Worm (Caenorhabditis elegans) whole organism, L1 larva: Measurements from ENCODE around the gene Y50D4B.4.

Source experiments
- C04F5.9 ChIP-seq: sonication (generic microtip); optimal IDR thresholded peaks from 2 replicates; lab custom pipeline; 2016; ENCODE audit warnings: missing genetic modification characterization, missing compliant biosample characterization
- C34B4.2 ChIP-seq: sonication (generic microtip); optimal IDR thresholded peaks from 2 replicates; lab custom pipeline; 2017; ENCODE audit warnings: mild to moderate bottlenecking, missing genetic modification characterization, missing compliant biosample characterization
- F16B12.6 ChIP-seq: fragments of 150-350 bp; optimal IDR thresholded peaks from 2 replicates; lab custom pipeline; 2014; ENCODE audit warnings: missing biosample characterization, missing genetic modification characterization
- aly-2 ChIP-seq: fragments of 150-350 bp; optimal IDR thresholded peaks from 2 replicates; lab custom pipeline; 2014; ENCODE audit warnings: missing biosample characterization, missing genetic modification characterization
- blmp-1 ChIP-seq: fragments of 150-350 bp; optimal IDR thresholded peaks from 2 replicates; lab custom pipeline; 2014; ENCODE audit warnings: missing biosample characterization, missing genetic modification characterization
- ceh-63 ChIP-seq: fragments of 200-800 bp; sonication (Bioruptor generic); optimal IDR thresholded peaks from 2 replicates; lab custom pipeline; 2018; ENCODE audit warnings: mild to moderate bottlenecking, missing genetic modification characterization, missing compliant biosample characterization
- ceh-8 ChIP-seq: fragments of 200-800 bp; sonication (Bioruptor generic); optimal IDR thresholded peaks from 2 replicates; lab custom pipeline; 2018; ENCODE audit warnings: mild to moderate bottlenecking, missing genetic modification characterization, moderate library complexity, missing compliant biosample characterization
- ceh-88 ChIP-seq: fragments of 200-800 bp; sonication (Bioruptor generic); IDR thresholded peaks from 2 replicates; pipeline ENCODE4 v1.3.6; 2022; ENCODE audit warnings: missing genetic modification characterization, missing compliant biosample characterization
- dsc-1 ChIP-seq: sonication (generic microtip); optimal IDR thresholded peaks from 2 replicates; lab custom pipeline; 2016; ENCODE audit warnings: mild to moderate bottlenecking, missing genetic modification characterization, missing compliant biosample characterization
- efl-1 ChIP-seq, 4 experiments: fragments of 150-350 bp; optimal IDR thresholded peaks in 3 of 4; peaks in 1 of 4; 1 replicate in 1 of 4; 2 replicates in 3 of 4; lab custom pipeline; 2014; ENCODE audit warnings: missing biosample characterization in 2 of 4, missing genetic modification characterization in 2 of 4, missing genetic modification reagents in 2 of 4
- egl-13 ChIP-seq: sonication (generic microtip); optimal IDR thresholded peaks from 2 replicates; lab custom pipeline; 2016; ENCODE audit warnings: missing genotype, missing genetic modification reagents, missing genetic modification characterization, missing compliant biosample characterization
- fkh-10 ChIP-seq: sonication (generic microtip); optimal IDR thresholded peaks from 2 replicates; lab custom pipeline; 2017; ENCODE audit warnings: missing biosample characterization, missing genetic modification reagents, missing genetic modification characterization
- fkh-4 ChIP-seq: sonication (generic microtip); optimal IDR thresholded peaks from 2 replicates; lab custom pipeline; 2016; ENCODE audit warnings: missing compliant biosample characterization, missing genetic modification characterization, borderline replicate concordance
- fkh-8 ChIP-seq: sonication (generic microtip); optimal IDR thresholded peaks from 2 replicates; lab custom pipeline; 2016; ENCODE audit warnings: mild to moderate bottlenecking, missing genetic modification characterization, missing compliant biosample characterization
- hpl-2 ChIP-seq: fragments of 150-350 bp; optimal IDR thresholded peaks from 2 replicates; lab custom pipeline; 2014; ENCODE audit warnings: missing biosample characterization, missing genetic modification reagents, missing genetic modification characterization
- irx-1 ChIP-seq: sonication (generic microtip); optimal IDR thresholded peaks from 2 replicates; lab custom pipeline; 2016; ENCODE audit warnings: missing genetic modification characterization, missing compliant biosample characterization
- jun-1 ChIP-seq: fragments of 150-350 bp; optimal IDR thresholded peaks from 2 replicates; lab custom pipeline; 2014; ENCODE audit warnings: missing biosample characterization, missing genetic modification reagents, missing genetic modification characterization
- lin-13 ChIP-seq: fragments of 150-350 bp; optimal IDR thresholded peaks from 2 replicates; lab custom pipeline; 2014; ENCODE audit warnings: missing biosample characterization, missing genetic modification reagents, missing genetic modification characterization
- lin-15B ChIP-seq: fragments of 150-350 bp; sonication (generic microtip); optimal IDR thresholded peaks from 3 replicates; lab custom pipeline; 2014; ENCODE audit warnings: missing biosample characterization, missing genetic modification characterization
- lin-39 ChIP-seq: fragments of 150-350 bp; optimal IDR thresholded peaks from 2 replicates; lab custom pipeline; 2014; ENCODE audit warnings: missing biosample characterization, missing genetic modification reagents, missing genetic modification characterization
- mdl-1 ChIP-seq, 2 experiments: fragments of 150-350 bp; optimal IDR thresholded peaks; 2 replicates each; lab custom pipeline; 2014 to 2017; ENCODE audit warnings: missing biosample characterization in 2 of 2, missing genetic modification characterization in 2 of 2, inconsistent platforms in 1 of 2
- mep-1 ChIP-seq: fragments of 150-350 bp; optimal IDR thresholded peaks from 2 replicates; lab custom pipeline; 2014; ENCODE audit warnings: missing biosample characterization, missing genetic modification characterization
- nhr-11 ChIP-seq: fragments of 150-350 bp; optimal IDR thresholded peaks from 2 replicates; lab custom pipeline; 2014; ENCODE audit warnings: missing biosample characterization, missing genetic modification characterization
- nhr-20 ChIP-seq: sonication (generic microtip); optimal IDR thresholded peaks from 2 replicates; lab custom pipeline; 2016; ENCODE audit warnings: mild to moderate bottlenecking, missing genetic modification characterization, missing compliant biosample characterization
- nhr-237 ChIP-seq: fragments of 150-350 bp; optimal IDR thresholded peaks from 2 replicates; lab custom pipeline; 2014; ENCODE audit warnings: missing biosample characterization, missing genetic modification characterization
- nhr-28 ChIP-seq: fragments of 150-350 bp; optimal IDR thresholded peaks from 2 replicates; lab custom pipeline; 2014; ENCODE audit warnings: missing biosample characterization, missing genetic modification characterization
- nhr-47 ChIP-seq: sonication (generic microtip); optimal IDR thresholded peaks from 2 replicates; lab custom pipeline; 2016; ENCODE audit warnings: mild to moderate bottlenecking, missing genetic modification characterization, moderate library complexity, missing compliant biosample characterization
- nhr-71 ChIP-seq: sonication (generic microtip); optimal IDR thresholded peaks from 2 replicates; lab custom pipeline; 2016; ENCODE audit warnings: mild to moderate bottlenecking, missing genetic modification characterization, moderate library complexity, missing compliant biosample characterization
- nhr-77 ChIP-seq: fragments of 150-350 bp; optimal IDR thresholded peaks from 2 replicates; lab custom pipeline; 2014; ENCODE audit warnings: missing biosample characterization, missing genetic modification characterization
- nhr-84 ChIP-seq: sonication (generic microtip); optimal IDR thresholded peaks from 2 replicates; lab custom pipeline; 2017; ENCODE audit warnings: missing biosample characterization, missing genetic modification characterization
- nhr-85 ChIP-seq: sonication (generic microtip); peaks from one replicate; lab custom pipeline; 2016; ENCODE audit warnings: missing genetic modification characterization, inconsistent platforms, missing compliant biosample characterization
- pag-3 ChIP-seq: sonication (generic microtip); optimal IDR thresholded peaks from 2 replicates; lab custom pipeline; 2017; ENCODE audit warnings: missing genetic modification characterization, mild to moderate bottlenecking, missing compliant biosample characterization, antibody characterized with exemption, borderline replicate concordance; ENCODE audit not compliant: insufficient read depth
- pax-3 ChIP-seq: fragments of 200-800 bp; sonication (Bioruptor generic); optimal IDR thresholded peaks from 2 replicates; lab custom pipeline; 2018; ENCODE audit warnings: mild to moderate bottlenecking, missing genetic modification characterization, moderate library complexity, missing compliant biosample characterization
- skn-1 ChIP-seq: fragments of 150-350 bp; optimal IDR thresholded peaks from 2 replicates; lab custom pipeline; 2014; ENCODE audit warnings: missing biosample characterization, missing genetic modification characterization
- snpc-4 ChIP-seq: fragments of 150-350 bp; optimal IDR thresholded peaks from 2 replicates; lab custom pipeline; 2014; ENCODE audit warnings: missing biosample characterization, missing genetic modification characterization
- sup-37 ChIP-seq: fragments of 200-800 bp; sonication (Bioruptor generic); optimal IDR thresholded peaks from 2 replicates; lab custom pipeline; 2018; ENCODE audit warnings: mild to moderate bottlenecking, missing genetic modification characterization, missing compliant biosample characterization
- swsn-7 ChIP-seq: sonication (generic microtip); optimal IDR thresholded peaks from 2 replicates; lab custom pipeline; 2016; ENCODE audit warnings: missing genetic modification characterization, missing compliant biosample characterization
- tbx-2 ChIP-seq: sonication (generic microtip); optimal IDR thresholded peaks from 2 replicates; lab custom pipeline; 2016; ENCODE audit warnings: missing genetic modification characterization, missing compliant biosample characterization
- unc-130 ChIP-seq: fragments of 150-350 bp; optimal IDR thresholded peaks from 2 replicates; lab custom pipeline; 2017; ENCODE audit warnings: missing biosample characterization, missing genetic modification characterization, inconsistent platforms
- unc-30 ChIP-seq: sonication (generic microtip); optimal IDR thresholded peaks from 2 replicates; lab custom pipeline; 2017; ENCODE audit warnings: missing biosample characterization, missing genetic modification characterization
- unc-86 ChIP-seq: sonication (generic microtip); optimal IDR thresholded peaks from 2 replicates; lab custom pipeline; 2016; ENCODE audit warnings: missing genetic modification characterization, missing compliant biosample characterization
- xbp-1 ChIP-seq: sonication (generic microtip); optimal IDR thresholded peaks from 2 replicates; lab custom pipeline; 2016; ENCODE audit warnings: missing genetic modification characterization, missing compliant biosample characterization
- zip-4 ChIP-seq: fragments of 200-800 bp; sonication (Bioruptor generic); optimal IDR thresholded peaks from 2 replicates; lab custom pipeline; 2018; ENCODE audit warnings: mild to moderate bottlenecking, missing genetic modification characterization, moderate library complexity, missing compliant biosample characterization
- ztf-11 ChIP-seq, 2 experiments: sonication (generic microtip); optimal IDR thresholded peaks; 2 replicates each; lab custom pipeline; 2016 to 2017; ENCODE audit warnings: missing genetic modification characterization in 2 of 2, missing biosample characterization in 1 of 2, missing compliant biosample characterization in 1 of 2

The Y50D4B.4 gene

ce11 chrV:1112658-1113057, 20.2 kb downstream of the Y50D4B.4 start, which contains the start of gene Y50D4B.1:
Y50D4B.1 (plus strand) TSS chrV:1112958.
- TF ChIP-seq ztf-11 (tag; optimal IDR thresholded peaks at IDR 0.05; lab: Kevin White, UChicago): no peak
- TF ChIP-seq, all 84 proteins: peak for 0

- TF ChIP-seq nhr-85 (tag; lab: Kevin White, UChicago): peak; percentile 1
- TF ChIP-seq nhr-71: peak; percentile 54
- peak; percentile 42 for TF ChIP-seq nhr-47 (tag; lab: Kevin White, UChicago)
- no peak for TF ChIP-seq lin-13 (GFP tag; lab: Kevin White, UChicago)
- no peak for TF ChIP-seq pag-3 (tag; lab: Kevin White, UChicago)
- no peak for TF ChIP-seq ceh-63 (GFP tag; lab: Kevin White, UChicago)
- no peak for TF ChIP-seq mdl-1 (tag; optimal IDR thresholded peaks at IDR 0.05; lab: Kevin White, UChicago)
- TF ChIP-seq tbx-2 (tag; lab: Kevin White, UChicago): no peak
- TF ChIP-seq C04F5.9 (tag; lab: Kevin White, UChicago): no peak
- no peak for TF ChIP-seq hpl-2 (GFP tag; lab: Kevin White, UChicago)
- TF ChIP-seq fkh-8 (tag; lab: Kevin White, UChicago): peak; percentile 70
- TF ChIP-seq skn-1 (tag; lab: Kevin White, UChicago): no peak
- TF ChIP-seq dsc-1 (tag; lab: Kevin White, UChicago): peak; percentile 77
- TF ChIP-seq mep-1: no peak
- TF ChIP-seq, all 84 proteins: peak for 5
Observed at ce11 chrV:1120101-1120500, 27.6 kb downstream of the Y50D4B.4 start.

ce11 chrV:1131880-1132623, 39.6 kb downstream of the Y50D4B.4 start, which contains the start of gene W07B8.4:
W07B8.4 (minus strand) TSS chrV:1131930.
- TF ChIP-seq blmp-1 (tag; lab: Kevin White, UChicago) (no peak), sup-37 (GFP tag; lab: Kevin White, UChicago) (no peak), nhr-11 (tag; lab: Kevin White, UChicago) (no peak), F16B12.6 (no peak), mdl-1 (tag; optimal IDR thresholded peaks at IDR 0.05; lab: Kevin White, UChicago) (no peak), nhr-71 (no peak), fkh-10 (no peak), jun-1 (no peak), ceh-88 (GFP tag; lab: Robert Waterston, UW) (no peak), fkh-4 (tag; lab: Kevin White, UChicago) (no peak), nhr-28 (tag; lab: Kevin White, UChicago) (no peak), C34B4.2 (tag; lab: Kevin White, UChicago) (no peak), nhr-237 (tag; lab: Kevin White, UChicago) (no peak), skn-1 (tag; lab: Kevin White, UChicago) (no peak), tbx-2 (tag; lab: Kevin White, UChicago) (no peak), snpc-4 (no peak)

DNA sequence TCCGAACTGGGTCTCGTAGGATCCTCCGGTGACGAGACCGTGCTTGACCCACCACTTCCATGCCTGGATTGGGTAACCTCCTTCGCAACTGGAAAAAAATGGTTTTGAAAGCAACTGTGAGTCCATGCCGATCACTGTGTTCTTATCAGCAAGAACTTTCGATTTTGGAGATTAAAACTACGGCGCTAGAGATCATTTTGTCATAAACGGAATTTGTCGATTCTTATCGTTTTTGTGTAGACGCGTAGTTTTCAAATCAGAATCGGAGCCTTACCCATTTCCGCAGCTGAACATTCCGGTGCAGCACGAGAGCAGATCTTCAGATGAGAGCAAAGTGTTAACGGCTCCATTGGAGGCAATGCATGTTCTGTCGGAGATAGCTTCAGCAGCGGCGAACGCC, 40.8 kb downstream of the Y50D4B.4 start:
- TF ChIP-seq efl-1 (optimal IDR thresholded peaks at IDR 0.05; lab: Kevin White, UChicago): no peak
- TF ChIP-seq efl-1 (GFP tag; optimal IDR thresholded peaks at IDR 0.05 in 1 of 2; lab: Kevin White, UChicago): peak in 1 of 2 experiments; percentile 91
- no peak for TF ChIP-seq egl-13 (tag; lab: Kevin White, UChicago)
- TF ChIP-seq lin-15B: no peak
- no peak for TF ChIP-seq irx-1 (tag; lab: Kevin White, UChicago)
- no peak for TF ChIP-seq lin-39 (tag; lab: Kevin White, UChicago)
- TF ChIP-seq pax-3 (tag; lab: Kevin White, UChicago): no peak
- TF ChIP-seq nhr-84 (tag; lab: Kevin White, UChicago): no peak
- no peak for TF ChIP-seq zip-4
- TF ChIP-seq unc-86: no peak
- TF ChIP-seq unc-30: no peak
- TF ChIP-seq ceh-8: peak; percentile 3
- no peak for TF ChIP-seq unc-130
- TF ChIP-seq aly-2 (tag; lab: Kevin White, UChicago): no peak
- no peak for TF ChIP-seq nhr-77 (tag; lab: Kevin White, UChicago)
- TF ChIP-seq xbp-1 (tag; lab: Kevin White, UChicago): no peak
- no peak for TF ChIP-seq nhr-20 (tag; lab: Kevin White, UChicago)
- TF ChIP-seq swsn-7 (tag; lab: Kevin White, UChicago): no peak
- TF ChIP-seq ztf-11 (tag; optimal IDR thresholded peaks at IDR 0.05; lab: Kevin White, UChicago): no peak
